Worm (Caenorhabditis elegans) whole organism, L4/young adult: ENCODE results near the gene nduv-3.

ENCODE experiments used
- W03F9.2 ChIP-seq: fragments of 150-350 bp; optimal IDR thresholded peaks from 2 replicates; lab custom pipeline; 2014; ENCODE audit warnings: missing biosample characterization, missing genetic modification characterization
- dao-5 ChIP-seq: sonication (generic microtip); optimal IDR thresholded peaks from 2 replicates; lab custom pipeline; 2016; ENCODE audit warnings: missing genotype, missing genetic modification characterization, moderate library complexity, missing compliant biosample characterization
- him-1 ChIP-seq: sonication (generic microtip); optimal IDR thresholded peaks from 2 replicates; lab custom pipeline; 2016; ENCODE audit warnings: missing genotype, missing genetic modification reagents, missing genetic modification characterization, missing compliant biosample characterization

nduv-3 gene

DNA sequence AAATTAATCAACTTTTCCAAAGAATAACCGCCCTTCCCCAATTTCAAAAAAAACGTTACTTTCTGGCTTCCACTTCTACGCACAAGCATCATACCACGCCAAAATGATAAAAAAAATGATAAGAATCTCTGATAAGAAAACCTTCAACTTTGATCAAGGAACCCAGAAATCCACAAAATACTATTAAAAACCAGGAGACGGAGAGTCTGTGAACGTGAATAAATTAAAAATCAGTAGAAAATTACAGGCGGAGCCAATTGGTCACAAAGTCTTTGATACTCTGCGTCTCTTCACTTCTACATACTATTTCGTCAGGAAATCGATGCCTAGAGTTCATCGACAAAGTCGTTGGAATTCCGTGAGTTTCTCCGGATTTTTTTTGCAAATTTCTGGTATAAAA, 22.5 kb upstream of the nduv-3 start, which contains the start of gene smf-3:
TSS of gene smf-3 (plus strand) at position 259 of the 400 bp plus-strand sequence.
- TF ChIP-seq dao-5 (tag; lab: Kevin White, UChicago) (no peak), W03F9.2 (tag; lab: Kevin White, UChicago) (no peak), him-1 (no peak)

DNA sequence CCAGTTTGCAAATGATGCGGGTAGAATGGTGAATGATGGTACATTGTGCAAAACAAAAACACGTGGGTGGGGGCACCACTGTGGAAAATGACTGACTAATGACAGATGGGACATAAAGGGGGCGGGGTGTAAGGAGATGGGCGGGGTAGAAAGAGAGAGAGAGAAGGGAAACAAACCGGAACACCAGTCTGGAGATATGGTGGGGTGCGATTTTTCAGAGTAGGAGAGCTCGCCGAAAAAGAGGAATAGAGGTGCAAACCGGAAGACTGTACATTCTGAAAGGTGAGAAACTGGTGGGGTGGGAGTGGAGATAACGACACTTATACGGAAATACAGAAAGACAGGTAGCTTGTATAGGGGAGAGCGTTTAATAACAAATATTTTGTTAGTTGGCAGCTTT, 12.9 kb upstream of the nduv-3 start, which contains the start of gene ngn-1:
TSS of gene ngn-1 (minus strand) at position 101 of the 400 bp plus-strand sequence.
- TF ChIP-seq W03F9.2 (tag; lab: Kevin White, UChicago) (no peak), him-1 (no peak)

DNA sequence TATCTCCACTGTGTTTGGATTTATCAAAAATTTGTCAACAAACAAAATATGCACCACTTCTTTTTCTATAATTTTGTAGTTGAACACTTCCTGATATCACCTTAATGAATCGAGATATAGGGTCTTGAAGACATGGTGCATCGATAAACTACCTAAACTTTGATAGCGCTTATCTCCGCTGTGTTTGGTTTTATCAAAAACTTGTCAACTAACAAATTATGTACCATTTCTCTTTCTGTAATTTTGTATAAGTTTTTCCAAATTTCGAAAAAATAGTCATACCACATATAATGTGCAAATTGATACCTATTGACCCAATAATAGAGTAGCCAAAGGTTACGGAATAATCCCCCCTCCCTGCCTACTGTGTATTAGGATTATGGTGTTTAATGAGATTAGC, 11.0 kb upstream of the nduv-3 start:
- TF ChIP-seq him-1 (no peak), W03F9.2 (tag; lab: Kevin White, UChicago) (no peak), dao-5 (tag; lab: Kevin White, UChicago) (no peak)

DNA sequence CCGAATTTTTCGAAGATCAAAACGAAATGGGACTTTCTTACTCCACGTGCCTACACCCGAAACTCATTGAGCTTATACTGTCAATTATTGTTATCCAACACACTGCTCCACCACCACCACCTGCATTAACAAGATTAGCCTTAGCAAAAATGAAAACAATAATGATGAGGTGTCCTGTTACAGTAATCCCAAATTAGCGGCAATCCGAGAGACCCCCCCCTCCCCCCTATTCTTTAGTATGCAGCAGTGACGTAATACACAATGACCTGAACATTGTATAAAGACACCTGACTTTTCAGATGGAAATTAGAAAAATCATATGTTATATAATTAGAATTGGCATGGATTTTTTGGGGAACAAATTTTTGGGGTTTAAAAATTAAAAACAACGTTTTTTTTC, 6.1 kb upstream of the nduv-3 start:
- TF ChIP-seq him-1 (no peak), W03F9.2 (tag; lab: Kevin White, UChicago) (no peak), dao-5 (tag; lab: Kevin White, UChicago) (no peak)

DNA sequence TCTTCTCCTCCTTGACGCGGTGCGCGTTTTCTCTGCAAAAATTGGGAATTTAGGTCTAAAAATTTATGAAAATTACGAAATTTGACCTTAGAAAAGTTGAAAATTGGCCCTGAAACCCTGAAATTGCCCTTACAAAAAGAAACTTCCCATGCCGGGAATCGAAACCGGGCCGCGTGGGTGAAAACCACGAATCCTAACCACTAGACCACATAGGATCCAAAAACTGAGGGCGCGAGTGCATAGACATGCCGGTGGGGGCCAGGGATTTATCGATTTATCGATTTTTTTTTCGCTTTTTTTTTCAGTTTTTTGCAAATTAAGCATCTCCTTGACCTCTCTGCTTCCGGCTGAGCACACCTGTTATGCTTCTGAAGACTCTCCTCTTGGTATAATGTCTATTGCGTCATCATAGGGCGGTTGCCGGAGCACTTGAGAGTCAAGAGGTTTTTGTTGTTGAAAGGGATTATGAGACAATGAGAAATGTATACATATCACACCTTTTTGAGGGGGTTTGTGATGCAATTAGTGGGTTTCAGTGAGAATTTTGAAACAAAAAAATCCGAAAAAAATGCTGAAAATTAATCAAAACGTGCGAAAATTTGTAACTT, 1.3 kb upstream of the nduv-3 start:
- no peak for TF ChIP-seq him-1
- no peak for TF ChIP-seq W03F9.2 (tag; lab: Kevin White, UChicago)

DNA sequence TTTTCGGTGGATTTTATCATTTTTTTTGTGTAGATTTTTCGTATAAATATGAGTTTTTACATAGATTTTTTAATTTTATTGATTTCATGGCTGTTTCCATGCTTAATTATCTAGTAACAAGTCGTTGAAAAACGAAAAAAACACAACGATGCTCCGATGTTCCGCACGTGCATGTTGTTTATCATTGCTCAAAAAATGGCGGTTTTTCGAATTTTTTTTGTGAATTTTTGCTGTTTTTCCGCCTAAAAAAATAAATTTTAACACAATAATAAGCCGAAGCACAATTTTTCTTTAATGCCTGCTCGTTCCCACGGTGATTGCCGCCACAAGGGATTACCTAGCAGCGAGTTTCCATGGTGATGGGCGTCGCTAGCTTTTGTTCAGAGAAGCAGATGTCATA, 944 bp downstream of the nduv-3 start:
- TF ChIP-seq dao-5 (tag; lab: Kevin White, UChicago), result no peak
- TF ChIP-seq him-1, result no peak
- TF ChIP-seq W03F9.2 (tag; lab: Kevin White, UChicago), result no peak

DNA sequence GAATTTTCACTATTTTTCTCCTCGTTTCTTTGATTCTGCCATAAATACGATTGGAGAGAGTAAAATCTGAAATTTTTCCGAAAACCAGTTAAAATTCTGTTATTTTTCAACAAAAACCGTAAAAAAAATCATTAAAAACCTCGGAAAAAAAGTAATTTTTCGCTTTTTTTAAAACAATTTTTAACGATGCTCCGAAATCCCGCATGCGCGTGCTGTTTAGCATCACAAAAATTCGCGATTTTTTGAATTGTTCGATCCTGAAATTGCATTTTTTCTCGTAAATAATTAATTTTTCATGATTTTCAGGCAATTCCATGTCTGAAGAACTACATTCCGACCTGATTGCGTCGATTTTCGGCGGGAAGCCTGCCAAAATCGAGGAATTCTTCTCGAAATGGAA, 1.6 kb downstream of the nduv-3 start, which contains the start of gene ric-8:
TSS of gene ric-8 (plus strand) at position 301 of the 400 bp plus-strand sequence.
- TF ChIP-seq W03F9.2 (tag; lab: Kevin White, UChicago) (no peak), dao-5 (tag; lab: Kevin White, UChicago) (no peak), him-1 (no peak)

DNA sequence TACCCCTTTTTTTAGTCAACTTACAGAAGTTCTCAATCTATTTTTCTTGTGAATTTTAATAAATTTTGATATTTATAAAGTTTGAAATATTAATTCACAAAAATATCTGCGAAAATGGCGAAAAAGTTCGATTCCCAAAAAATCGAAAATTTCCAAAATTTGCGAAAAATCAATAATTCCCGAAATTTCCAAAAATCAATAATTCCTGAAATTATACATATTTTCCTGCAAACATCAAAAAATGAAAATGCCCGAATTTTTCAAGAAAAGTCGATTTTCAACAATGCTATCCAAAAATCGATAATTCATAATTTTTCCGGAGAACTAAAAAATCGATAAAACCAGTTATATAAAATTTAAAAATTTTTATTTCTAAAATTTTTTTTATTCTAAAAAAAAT, 8.9 kb downstream of the nduv-3 start:
- TF ChIP-seq dao-5 (tag; lab: Kevin White, UChicago) (no peak), W03F9.2 (tag; lab: Kevin White, UChicago) (no peak), him-1 (no peak)

DNA sequence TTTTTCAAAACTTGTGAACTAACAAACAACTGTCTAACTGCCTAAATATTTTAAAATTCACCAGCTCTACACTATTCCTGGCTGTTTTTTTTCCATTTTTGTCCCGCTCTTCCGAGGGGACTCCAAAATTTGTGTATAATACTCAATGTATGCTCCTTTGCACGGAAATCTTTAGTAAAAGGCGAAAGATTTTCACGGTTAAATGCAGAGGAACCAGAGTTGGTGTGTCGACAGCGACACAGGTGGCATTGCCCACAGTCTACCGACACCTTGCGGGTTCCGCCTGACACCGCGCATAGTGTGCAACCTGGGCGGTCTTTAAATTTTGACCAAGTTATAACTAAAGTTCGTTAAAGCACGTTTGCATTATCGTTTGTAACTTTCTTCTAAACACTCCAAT, 13.9 kb downstream of the nduv-3 start:
- TF ChIP-seq W03F9.2 (tag; lab: Kevin White, UChicago) (no peak), dao-5 (tag; lab: Kevin White, UChicago) (no peak), him-1 (no peak)

DNA sequence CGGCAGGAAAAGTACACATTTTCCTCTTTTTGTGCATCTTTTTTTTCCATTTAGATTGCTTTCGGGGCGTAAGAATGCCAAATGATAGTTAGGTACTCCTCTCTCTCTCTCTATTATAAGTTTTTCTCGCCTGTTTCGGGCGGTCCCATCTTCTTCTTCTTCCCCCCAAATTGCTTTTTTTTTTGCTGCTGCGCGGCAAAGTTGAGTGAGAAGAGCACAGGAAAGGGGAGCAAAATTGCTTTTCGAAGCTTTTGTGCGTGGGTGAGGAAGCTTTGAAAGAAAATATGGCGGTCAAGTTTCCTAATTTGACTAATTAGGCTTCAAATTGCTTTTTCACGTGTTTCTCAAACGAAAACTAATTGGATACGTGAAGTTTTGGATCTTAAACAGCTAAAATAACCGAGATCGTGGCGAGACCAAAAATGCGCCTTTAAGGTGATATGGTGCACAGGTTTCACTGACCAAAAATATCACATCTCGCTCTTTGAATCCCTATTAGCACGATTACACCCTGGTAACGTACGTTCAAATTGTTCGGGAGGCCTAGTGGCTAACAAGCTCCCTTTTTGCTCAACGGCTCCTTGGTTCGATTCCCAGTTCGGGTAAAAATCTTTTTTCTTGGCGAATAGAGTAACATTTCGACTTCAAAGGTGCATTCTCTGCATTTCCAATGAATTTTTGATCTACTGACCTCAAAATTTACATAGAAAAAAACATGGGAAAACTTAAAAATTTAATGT, 15.5 kb downstream of the nduv-3 start:
- TF ChIP-seq him-1 (no peak), W03F9.2 (tag; lab: Kevin White, UChicago) (no peak), dao-5 (tag; lab: Kevin White, UChicago) (no peak)

DNA sequence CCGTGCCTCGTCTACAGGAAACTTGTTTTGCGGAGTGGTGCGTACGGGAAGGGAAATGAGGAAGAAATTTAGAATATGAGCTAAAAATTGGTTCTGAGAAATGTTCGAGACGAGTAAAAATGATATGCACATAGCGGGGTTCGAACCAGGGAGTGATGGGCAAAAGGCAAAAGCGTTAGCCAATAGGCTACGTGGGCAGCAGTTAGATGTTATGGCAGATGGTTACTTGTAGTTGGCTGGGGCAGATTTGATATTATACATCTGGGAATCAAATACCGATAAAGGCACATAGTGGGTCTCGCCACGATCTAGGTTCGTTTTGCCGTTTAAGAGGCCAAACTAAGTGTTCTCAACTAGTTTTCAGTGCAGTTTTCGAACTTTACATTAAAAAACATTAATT, 16.2 kb downstream of the nduv-3 start:
- TF ChIP-seq him-1, result no peak
- TF ChIP-seq dao-5 (tag; lab: Kevin White, UChicago), result no peak
- no peak for TF ChIP-seq W03F9.2 (tag; lab: Kevin White, UChicago)

DNA sequence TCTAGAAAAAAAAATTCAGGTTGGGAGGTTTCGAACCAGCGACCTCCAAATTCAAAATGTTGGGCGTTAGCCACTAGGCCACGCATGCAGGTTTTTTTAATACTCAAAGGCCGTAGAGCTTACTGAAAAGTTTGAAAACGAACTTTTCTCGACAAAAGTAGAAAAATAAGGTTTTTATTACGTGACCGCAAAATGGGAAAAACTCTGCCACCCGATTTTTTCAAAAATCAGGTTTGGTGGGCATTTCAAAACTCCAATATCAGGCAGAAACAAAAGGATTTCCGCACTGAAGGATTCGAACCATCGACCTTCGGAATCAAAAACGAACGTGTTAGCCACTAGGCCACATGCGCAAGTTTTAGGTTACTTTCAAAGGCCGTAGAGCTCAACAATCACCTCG, 17.6 kb downstream of the nduv-3 start:
- TF ChIP-seq him-1, result no peak
- TF ChIP-seq dao-5 (tag; lab: Kevin White, UChicago), result no peak
- no peak for TF ChIP-seq W03F9.2 (tag; lab: Kevin White, UChicago)

DNA sequence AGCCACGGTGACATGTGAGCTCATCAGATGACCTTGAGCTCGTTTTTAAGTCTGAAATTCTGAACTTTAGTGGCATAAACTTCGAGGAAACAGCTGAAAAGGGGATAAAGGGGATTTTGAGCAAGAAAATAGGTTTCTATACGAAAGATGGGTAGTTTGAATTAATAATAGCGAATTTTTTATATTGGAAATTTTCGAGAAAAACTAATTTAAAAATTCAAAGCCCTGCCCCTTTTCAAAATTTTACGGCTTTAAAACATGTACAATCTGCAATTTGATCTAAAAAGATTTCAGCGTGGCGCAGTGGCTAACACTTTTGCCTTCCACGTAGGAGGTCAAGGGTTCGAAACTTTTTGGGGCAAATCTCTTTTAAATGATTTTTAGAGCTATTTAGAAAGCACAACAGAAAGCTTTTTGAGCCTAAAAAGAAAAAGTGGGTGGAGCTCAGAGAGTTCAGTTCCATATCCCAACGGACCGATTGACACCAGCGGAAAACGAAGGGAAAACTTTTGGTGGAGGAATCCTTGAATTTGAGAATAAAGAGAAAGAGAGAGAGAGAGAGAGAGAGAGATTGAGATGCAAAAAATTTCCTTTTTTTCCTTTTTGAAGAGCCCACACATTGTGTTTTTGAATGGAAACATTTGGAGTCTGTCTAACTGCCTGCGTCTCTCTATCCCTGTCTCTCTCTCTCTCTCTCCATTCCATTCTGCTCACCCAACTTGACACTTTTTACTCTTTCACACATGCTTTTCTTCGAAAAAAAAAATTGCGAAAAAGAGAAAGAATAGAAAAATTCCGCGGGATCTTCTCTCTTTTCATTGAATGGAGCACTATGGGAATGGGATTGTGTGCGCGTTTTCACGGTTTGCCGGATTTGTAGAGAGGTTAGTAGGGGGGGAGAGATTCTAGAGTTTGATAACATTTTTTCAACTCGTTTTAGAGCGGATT, 23.1 kb downstream of the nduv-3 start, which contains the start of gene Y69A2AR.31:
TSS of gene Y69A2AR.31 (minus strand) at position 51 of the 948 bp plus-strand sequence.
- no peak for TF ChIP-seq W03F9.2 (tag; lab: Kevin White, UChicago)
- TF ChIP-seq him-1, result no peak
- no peak for TF ChIP-seq dao-5 (tag; lab: Kevin White, UChicago)

DNA sequence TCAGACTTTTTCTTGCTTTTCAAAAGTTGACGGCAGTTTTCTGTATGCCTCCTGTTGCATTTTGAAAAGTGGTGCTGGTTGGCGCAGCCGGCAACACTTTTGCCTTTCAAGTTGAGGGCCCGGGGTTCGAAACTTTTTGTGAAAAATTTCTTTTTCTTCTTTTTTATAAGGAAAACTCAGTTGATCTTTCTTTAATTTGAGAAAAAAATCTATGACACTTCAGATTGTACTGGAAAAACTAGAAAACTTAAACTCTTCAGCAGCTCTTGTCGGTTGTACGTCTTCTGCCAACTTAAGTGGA, 23.7 kb downstream of the nduv-3 start:
- peak; percentile 29 for TF ChIP-seq dao-5 (tag; lab: Kevin White, UChicago)
- TF ChIP-seq W03F9.2 (tag; lab: Kevin White, UChicago), result no peak
